Fruit fly (Drosophila melanogaster) S2 (cell line): Measurements from ENCODE around the gene CG14142.

ENCODE experiments used
- CG8478 ChIP-seq: fragments of >200 bp; optimal IDR thresholded peaks from 2 replicates; lab custom pipeline; 2018
- CTCF ChIP-seq, 2 experiments: fragments of >200 bp; optimal IDR thresholded peaks; 2 replicates each; lab custom pipeline; 2018

Gene CG14142

dm6 chr3L:11203820-11204449 is 30.6 kb downstream of the CG14142 start:
- TF ChIP-seq CG8478 (lab: Kevin White, UChicago) (no peak), CTCF (optimal IDR thresholded peaks at IDR 0.05; lab: Kevin White, UChicago) (no peak)

dm6 chr3L:11204852-11205251 is 31.5 kb downstream of the CG14142 start:
- TF ChIP-seq CG8478 (lab: Kevin White, UChicago): no peak
- no peak for TF ChIP-seq CTCF (optimal IDR thresholded peaks at IDR 0.05; lab: Kevin White, UChicago)

dm6 chr3L:11205608-11206336 is 32.5 kb downstream of the CG14142 start, which contains the start of gene Plod:
TSS of gene Plod (minus strand) at chr3L:11206016.
- TF ChIP-seq CG8478 (lab: Kevin White, UChicago) (no peak), CTCF (optimal IDR thresholded peaks at IDR 0.05; lab: Kevin White, UChicago) (peak in 1 of 2 experiments; percentile 28)

- TF ChIP-seq CG8478 (lab: Kevin White, UChicago): no peak
- TF ChIP-seq CTCF (optimal IDR thresholded peaks at IDR 0.05; lab: Kevin White, UChicago): peak in 1 of 2 experiments; percentile 54
Observed at dm6 chr3L:11210517-11210916, 37.2 kb downstream of the CG14142 start, which contains the start of the genes Ube3a and CG7600. TSS of gene Ube3a (minus strand) at chr3L:11210583. TSS of gene CG7600 (plus strand) at chr3L:11210786.

dm6 chr3L:11213643-11214042 is 40.3 kb downstream of the CG14142 start:
- TF ChIP-seq CG8478 (lab: Kevin White, UChicago): no peak
- TF ChIP-seq CTCF (optimal IDR thresholded peaks at IDR 0.05; lab: Kevin White, UChicago): no peak

dm6 chr3L:11214406-11215243 is 41.3 kb downstream of the CG14142 start, which contains the start of gene CG42671:
TSS of gene CG42671 (plus strand) at chr3L:11214505.
- TF ChIP-seq CG8478 (lab: Kevin White, UChicago) (no peak), CTCF (optimal IDR thresholded peaks at IDR 0.05; lab: Kevin White, UChicago) (no peak)

- TF ChIP-seq CTCF (optimal IDR thresholded peaks at IDR 0.05; lab: Kevin White, UChicago): no peak
- no peak for TF ChIP-seq CG8478 (lab: Kevin White, UChicago)
Observed at dm6 chr3L:11215244-11216121, 42.2 kb downstream of the CG14142 start.

- TF ChIP-seq CG8478 (lab: Kevin White, UChicago): no peak
- no peak for TF ChIP-seq CTCF (optimal IDR thresholded peaks at IDR 0.05; lab: Kevin White, UChicago)
Observed at dm6 chr3L:11216219-11216618, 42.9 kb downstream of the CG14142 start.

dm6 chr3L:11217893-11218292 is 44.6 kb downstream of the CG14142 start:
- TF ChIP-seq CG8478 (lab: Kevin White, UChicago): no peak
- no peak for TF ChIP-seq CTCF (optimal IDR thresholded peaks at IDR 0.05; lab: Kevin White, UChicago)

dm6 chr3L:11218892-11219291 is 45.6 kb downstream of the CG14142 start:
- TF ChIP-seq CG8478 (lab: Kevin White, UChicago): no peak
- TF ChIP-seq CTCF (optimal IDR thresholded peaks at IDR 0.05; lab: Kevin White, UChicago): no peak

- TF ChIP-seq CG8478 (lab: Kevin White, UChicago): no peak
- peak in 1 of 2 experiments; percentile 49 for TF ChIP-seq CTCF (optimal IDR thresholded peaks at IDR 0.05; lab: Kevin White, UChicago)
Observed at dm6 chr3L:11224651-11225050, 51.3 kb downstream of the CG14142 start.
